Worm (Caenorhabditis elegans) whole organism, young adult: Measurements from ENCODE around the gene T27E4.7.

Experiments
- B0336.3 ChIP-seq: fragments of 200-800 bp; sonication (Bioruptor generic); IDR thresholded peaks from 2 replicates; pipeline ENCODE4 v1.3.6; 2022; ENCODE audit warnings: missing genetic modification characterization, missing compliant biosample characterization
- D2030.7 ChIP-seq: fragments of 200-800 bp; sonication (Bioruptor generic); IDR thresholded peaks from 2 replicates; pipeline ENCODE4 v1.3.6; 2022; ENCODE audit warnings: missing genetic modification reagents, missing genetic modification characterization, missing compliant biosample characterization
- F10E7.11 ChIP-seq: sonication (generic microtip); optimal IDR thresholded peaks from 2 replicates; lab custom pipeline; 2017; ENCODE audit warnings: mild to moderate bottlenecking, missing genetic modification characterization, moderate library complexity, missing compliant biosample characterization
- F49E8.2 ChIP-seq: sonication (generic microtip); optimal IDR thresholded peaks from 3 replicates; lab custom pipeline; 2017; ENCODE audit warnings: missing genetic modification characterization, mild to moderate bottlenecking, missing compliant biosample characterization, antibody characterized with exemption, moderate library complexity; ENCODE audit not compliant: insufficient read depth
- K12H6.12 ChIP-seq: fragments of 200-800 bp; sonication (Bioruptor generic); optimal IDR thresholded peaks from 2 replicates; lab custom pipeline; 2018; ENCODE audit warnings: mild to moderate bottlenecking, missing genetic modification characterization, missing compliant biosample characterization
- T26A5.8 ChIP-seq: sonication (generic microtip); optimal IDR thresholded peaks from 2 replicates; lab custom pipeline; 2016; ENCODE audit warnings: missing genetic modification characterization, missing compliant biosample characterization
- Y56A3A.18 ChIP-seq: fragments of 200-800 bp; sonication (Bioruptor generic); IDR thresholded peaks from 2 replicates; pipeline ENCODE4 v1.3.6; 2022; ENCODE audit warnings: missing genetic modification reagents, missing genetic modification characterization, missing compliant biosample characterization
- aptf-2 ChIP-seq: fragments of 200-800 bp; sonication (Bioruptor generic); conservative IDR thresholded peaks from 2 replicates; pipeline ENCODE4 v1.3.6; 2022; ENCODE audit warnings: missing genetic modification reagents, missing genetic modification characterization, missing compliant biosample characterization
- aptf-3 ChIP-seq: fragments of 200-800 bp; sonication (Bioruptor generic); IDR thresholded peaks from 2 replicates; pipeline ENCODE4 v1.3.6; 2022; ENCODE audit warnings: missing genetic modification characterization, missing compliant biosample characterization
- attf-5 ChIP-seq: fragments of 200-800 bp; sonication (Bioruptor generic); optimal IDR thresholded peaks from 2 replicates; lab custom pipeline; 2018; ENCODE audit warnings: mild to moderate bottlenecking, missing genetic modification characterization, missing compliant biosample characterization
- attf-6 ChIP-seq: fragments of 200-800 bp; sonication (Bioruptor generic); IDR thresholded peaks from 2 replicates; pipeline ENCODE4 v1.3.6; 2022; ENCODE audit warnings: missing genetic modification reagents, missing genetic modification characterization, missing compliant biosample characterization
- bed-1 ChIP-seq: fragments of 200-800 bp; sonication (Bioruptor generic); IDR thresholded peaks from 2 replicates; pipeline ENCODE4 v1.3.6; 2022; ENCODE audit warnings: missing genetic modification reagents, missing genetic modification characterization, missing compliant biosample characterization
- cebp-1 ChIP-seq, 2 experiments: fragments of 200-800 bp in 1 of 2; sonication (Bioruptor generic) in 1 of 2; sonication (generic microtip) in 1 of 2; IDR thresholded peaks in 1 of 2; optimal IDR thresholded peaks in 1 of 2; 2 replicates each; pipeline versions ENCODE4 v1.3.6 to Lab custom; 2017 to 2022; ENCODE audit warnings: missing compliant biosample characterization in 2 of 2, missing genetic modification characterization in 2 of 2, mild to moderate bottlenecking in 1 of 2, missing genetic modification reagents in 1 of 2, moderate library complexity in 1 of 2
- ceh-100 ChIP-seq: fragments of 200-800 bp; sonication (Bioruptor generic); IDR thresholded peaks from 2 replicates; pipeline ENCODE4 v1.3.6; 2022; ENCODE audit warnings: missing genetic modification reagents, missing genetic modification characterization, missing compliant biosample characterization
- ceh-27 ChIP-seq: fragments of 200-800 bp; sonication (Bioruptor generic); optimal IDR thresholded peaks from 2 replicates; lab custom pipeline; 2018; ENCODE audit warnings: mild to moderate bottlenecking, missing genetic modification characterization, moderate library complexity, missing compliant biosample characterization
- chd-7 ChIP-seq: sonication (generic microtip); optimal IDR thresholded peaks from 2 replicates; lab custom pipeline; 2016; ENCODE audit warnings: mild to moderate bottlenecking, missing genetic modification characterization, moderate library complexity, missing compliant biosample characterization
- dox-1 ChIP-seq: fragments of 200-800 bp; sonication (Bioruptor generic); IDR thresholded peaks from 2 replicates; pipeline ENCODE4 v1.3.6; 2022; ENCODE audit warnings: missing genetic modification reagents, missing genetic modification characterization, missing compliant biosample characterization
- ekl-4 ChIP-seq: fragments of 200-800 bp; sonication (Bioruptor generic); IDR thresholded peaks from 2 replicates; pipeline ENCODE4 v1.3.6; 2022; ENCODE audit warnings: missing genetic modification reagents, missing genetic modification characterization, missing compliant biosample characterization
- hlh-12 ChIP-seq: sonication (generic microtip); optimal IDR thresholded peaks from 2 replicates; lab custom pipeline; 2016; ENCODE audit warnings: missing genetic modification characterization, missing compliant biosample characterization
- hmg-1.2 ChIP-seq: fragments of 200-800 bp; sonication (Bioruptor generic); IDR thresholded peaks from 2 replicates; pipeline ENCODE4 v1.3.6; 2022; ENCODE audit warnings: missing genetic modification reagents, missing genetic modification characterization, missing compliant biosample characterization
- hmg-20 ChIP-seq: fragments of 200-800 bp; sonication (Bioruptor generic); IDR thresholded peaks from 2 replicates; pipeline ENCODE4 v1.3.6; 2022; ENCODE audit warnings: missing genetic modification reagents, missing genetic modification characterization, missing compliant biosample characterization
- hsf-1 ChIP-seq: fragments of 200-800 bp; sonication (Bioruptor generic); IDR thresholded peaks from 2 replicates; pipeline ENCODE4 v1.3.6; 2022; ENCODE audit warnings: missing genetic modification reagents, missing genetic modification characterization, missing compliant biosample characterization
- let-526 ChIP-seq: fragments of 200-800 bp; sonication (Bioruptor generic); IDR thresholded peaks from 2 replicates; pipeline ENCODE4 v1.3.6; 2022; ENCODE audit warnings: missing genetic modification reagents, missing genetic modification characterization, missing compliant biosample characterization
- let-607 ChIP-seq, 2 experiments: fragments of 200-800 bp in 1 of 2; sonication (Bioruptor generic) in 1 of 2; sonication (generic microtip) in 1 of 2; optimal IDR thresholded peaks; 2 replicates each; lab custom pipeline; 2016 to 2018; ENCODE audit warnings: mild to moderate bottlenecking in 2 of 2, missing compliant biosample characterization in 2 of 2, missing genetic modification characterization in 2 of 2, moderate library complexity in 2 of 2, missing genotype in 1 of 2
- lin-26 ChIP-seq: fragments of 200-800 bp; sonication (Bioruptor generic); IDR thresholded peaks from 2 replicates; pipeline ENCODE4 v1.3.6; 2022; ENCODE audit warnings: missing genetic modification reagents, missing genetic modification characterization, missing compliant biosample characterization
- lin-54 ChIP-seq: fragments of 200-800 bp; sonication (Bioruptor generic); optimal IDR thresholded peaks from 2 replicates; lab custom pipeline; 2018; ENCODE audit warnings: mild to moderate bottlenecking, missing genetic modification characterization, missing compliant biosample characterization
- madf-6 ChIP-seq: fragments of 200-800 bp; sonication (Bioruptor generic); IDR thresholded peaks from 2 replicates; pipeline ENCODE4 v1.3.6; 2022; ENCODE audit warnings: missing genetic modification reagents, missing genetic modification characterization, missing compliant biosample characterization
- mcd-1 ChIP-seq: fragments of 200-800 bp; sonication (Bioruptor generic); IDR thresholded peaks from 2 replicates; pipeline ENCODE4 v1.3.6; 2022; ENCODE audit warnings: missing genetic modification reagents, missing genetic modification characterization, missing compliant biosample characterization
- mes-4 ChIP-seq: sonication (generic microtip); optimal IDR thresholded peaks from 2 replicates; lab custom pipeline; 2016; ENCODE audit warnings: missing genotype, missing genetic modification characterization, missing compliant biosample characterization
- nhr-80 ChIP-seq: sonication (generic microtip); optimal IDR thresholded peaks from 2 replicates; lab custom pipeline; 2016; ENCODE audit warnings: missing genetic modification characterization, missing compliant biosample characterization
- rcor-1 ChIP-seq: fragments of 200-800 bp; sonication (Bioruptor generic); IDR thresholded peaks from 2 replicates; pipeline ENCODE4 v1.3.6; 2022; ENCODE audit warnings: missing genetic modification reagents, missing genetic modification characterization, missing compliant biosample characterization
- snpc-1.1 ChIP-seq: sonication (generic microtip); optimal IDR thresholded peaks from 2 replicates; lab custom pipeline; 2017; ENCODE audit warnings: missing genetic modification characterization, mild to moderate bottlenecking, missing compliant biosample characterization, antibody characterized with exemption, moderate library complexity, missing genotype, missing genetic modification reagents; ENCODE audit not compliant: insufficient read depth
- snpc-4 ChIP-seq, 5 experiments: fragments of 150-350 bp in 1 of 5; sonication (generic microtip) in 4 of 5; optimal IDR thresholded peaks; 2 replicates each; lab custom pipeline; 2014 to 2018; ENCODE audit warnings: missing genetic modification characterization in 5 of 5, missing biosample characterization in 3 of 5, antibody characterized with exemption in 2 of 5, mild to moderate bottlenecking in 2 of 5, missing compliant biosample characterization in 2 of 5, missing genotype in 2 of 5, moderate library complexity in 2 of 5, missing genetic modification reagents in 1 of 5
- tbp1 ChIP-seq: fragments of 200-800 bp; sonication (Bioruptor generic); optimal IDR thresholded peaks from 2 replicates; lab custom pipeline; 2018; ENCODE audit warnings: mild to moderate bottlenecking, missing genetic modification characterization, missing compliant biosample characterization
- tlf-1 ChIP-seq: fragments of 200-800 bp; sonication (Bioruptor generic); optimal IDR thresholded peaks from 2 replicates; lab custom pipeline; 2018; ENCODE audit warnings: mild to moderate bottlenecking, missing genetic modification characterization, missing compliant biosample characterization
- zfh-2 ChIP-seq: fragments of 200-800 bp; sonication (Bioruptor generic); conservative IDR thresholded peaks from 2 replicates; pipeline ENCODE4 v1.3.6; 2022; ENCODE audit warnings: missing genetic modification reagents, missing genetic modification characterization, missing compliant biosample characterization
- ztf-26 ChIP-seq: sonication (generic microtip); optimal IDR thresholded peaks from 2 replicates; lab custom pipeline; 2017; ENCODE audit warnings: missing genetic modification characterization, missing compliant biosample characterization

T27E4.7 gene

DNA sequence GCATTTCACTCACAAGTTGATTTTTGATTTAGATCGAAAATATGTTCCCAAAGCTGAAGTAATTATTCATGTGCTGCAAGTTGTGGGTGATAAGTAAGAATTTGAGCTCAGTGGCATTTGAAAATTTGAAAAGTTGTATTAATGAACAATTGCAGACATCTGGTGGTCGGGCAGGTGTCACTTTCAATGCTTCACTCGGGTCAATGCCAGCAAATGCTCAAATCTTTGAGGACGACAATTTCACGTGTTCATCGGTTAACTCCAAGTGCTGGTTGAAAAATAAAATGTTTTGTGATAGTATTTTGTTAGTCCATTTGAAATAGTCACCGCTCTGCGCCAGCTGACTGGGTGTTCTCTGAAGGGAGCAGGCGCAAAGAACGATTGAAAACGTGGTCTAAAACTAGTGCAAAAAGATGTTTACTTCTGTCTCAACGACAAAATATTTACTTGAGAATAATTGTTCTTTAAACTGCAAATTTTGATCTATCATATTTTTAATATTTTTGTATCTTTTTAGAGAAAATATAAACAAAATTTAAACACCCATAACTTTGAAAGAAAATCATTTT, 18.0 kb upstream of the T27E4.7 start:
- TF ChIP-seq ztf-26 (tag; lab: Kevin White, UChicago): no peak
- peak; percentile 47 for TF ChIP-seq tbp1 (GFP tag; lab: Kevin White, UChicago)
- TF ChIP-seq hmg-1.2 (GFP tag; lab: Robert Waterston, UW): peak; percentile 25; the same call in 1 of the 2 replicates
- peak; percentile 27 for TF ChIP-seq tlf-1 (GFP tag; lab: Kevin White, UChicago)
- TF ChIP-seq let-526 (GFP tag; lab: Robert Waterston, UW): peak; percentile 41; the same call in 1 of the 2 replicates
- peak; percentile 44 for TF ChIP-seq K12H6.12 (tag; lab: Kevin White, UChicago)
- TF ChIP-seq hmg-20: no peak
- peak; percentile 33 for TF ChIP-seq chd-7 (tag; lab: Kevin White, UChicago)
- TF ChIP-seq rcor-1 (GFP tag; lab: Robert Waterston, UW): 0 out of 2 replicates have a peak, but pooled peaks have one; percentile 12
- TF ChIP-seq snpc-4 (GFP tag; optimal IDR thresholded peaks at IDR 0.05; lab: Kevin White, UChicago): no peak
- peak in 1 of 4 experiments; percentile 18 for TF ChIP-seq snpc-4 (tag; optimal IDR thresholded peaks at IDR 0.05; lab: Kevin White, UChicago)
- TF ChIP-seq nhr-80 (tag; lab: Kevin White, UChicago): peak; percentile 46
- peak; percentile 50 for TF ChIP-seq attf-5 (GFP tag; lab: Kevin White, UChicago)
- no peak for TF ChIP-seq cebp-1 (GFP tag; IDR thresholded peaks at IDR 0.05; lab: Robert Waterston, UW)
- TF ChIP-seq cebp-1 (tag; optimal IDR thresholded peaks at IDR 0.05; lab: Kevin White, UChicago): peak; percentile 66
- TF ChIP-seq mes-4 (tag; lab: Kevin White, UChicago): no peak
- TF ChIP-seq T26A5.8 (tag; lab: Kevin White, UChicago): no peak
- TF ChIP-seq let-607 (tag; optimal IDR thresholded peaks at IDR 0.05; lab: Kevin White, UChicago): peak in 1 of 2 experiments; percentile 6
- no peak for TF ChIP-seq aptf-2 (GFP tag; lab: Robert Waterston, UW)
- TF ChIP-seq zfh-2 (GFP tag; lab: Robert Waterston, UW): no peak
- TF ChIP-seq F10E7.11: no peak
- 0 out of 2 replicates have a peak, but pooled peaks have one; percentile 18 for TF ChIP-seq B0336.3 (GFP tag; lab: Robert Waterston, UW)

DNA sequence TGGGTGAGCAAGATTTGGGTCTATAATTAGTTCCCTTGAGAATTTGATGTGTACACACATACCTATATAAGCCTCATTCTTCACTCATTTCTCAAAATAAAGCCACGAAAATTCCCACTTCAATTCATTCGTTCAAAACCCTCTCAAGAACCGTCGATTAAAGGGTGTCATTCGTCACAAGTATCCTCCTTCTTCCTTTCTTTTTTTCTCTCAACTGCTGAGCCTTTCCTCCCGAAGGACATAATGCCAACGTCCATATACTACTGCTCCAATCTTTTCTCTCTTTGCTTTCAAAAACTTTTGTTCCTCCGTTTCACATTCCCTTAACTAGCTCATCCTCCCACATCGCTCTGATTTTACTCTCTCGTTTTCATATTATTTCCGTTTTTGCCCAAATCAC, 16.1 kb upstream of the T27E4.7 start, which contains the start of gene T27E4.1:
Gene T27E4.1 (plus strand): TSS at position 137 of the 400 bp plus-strand sequence.
- TF ChIP-seq ceh-27 (GFP tag; lab: Kevin White, UChicago): peak; percentile 9
- no peak for TF ChIP-seq lin-54 (GFP tag; lab: Kevin White, UChicago)

DNA sequence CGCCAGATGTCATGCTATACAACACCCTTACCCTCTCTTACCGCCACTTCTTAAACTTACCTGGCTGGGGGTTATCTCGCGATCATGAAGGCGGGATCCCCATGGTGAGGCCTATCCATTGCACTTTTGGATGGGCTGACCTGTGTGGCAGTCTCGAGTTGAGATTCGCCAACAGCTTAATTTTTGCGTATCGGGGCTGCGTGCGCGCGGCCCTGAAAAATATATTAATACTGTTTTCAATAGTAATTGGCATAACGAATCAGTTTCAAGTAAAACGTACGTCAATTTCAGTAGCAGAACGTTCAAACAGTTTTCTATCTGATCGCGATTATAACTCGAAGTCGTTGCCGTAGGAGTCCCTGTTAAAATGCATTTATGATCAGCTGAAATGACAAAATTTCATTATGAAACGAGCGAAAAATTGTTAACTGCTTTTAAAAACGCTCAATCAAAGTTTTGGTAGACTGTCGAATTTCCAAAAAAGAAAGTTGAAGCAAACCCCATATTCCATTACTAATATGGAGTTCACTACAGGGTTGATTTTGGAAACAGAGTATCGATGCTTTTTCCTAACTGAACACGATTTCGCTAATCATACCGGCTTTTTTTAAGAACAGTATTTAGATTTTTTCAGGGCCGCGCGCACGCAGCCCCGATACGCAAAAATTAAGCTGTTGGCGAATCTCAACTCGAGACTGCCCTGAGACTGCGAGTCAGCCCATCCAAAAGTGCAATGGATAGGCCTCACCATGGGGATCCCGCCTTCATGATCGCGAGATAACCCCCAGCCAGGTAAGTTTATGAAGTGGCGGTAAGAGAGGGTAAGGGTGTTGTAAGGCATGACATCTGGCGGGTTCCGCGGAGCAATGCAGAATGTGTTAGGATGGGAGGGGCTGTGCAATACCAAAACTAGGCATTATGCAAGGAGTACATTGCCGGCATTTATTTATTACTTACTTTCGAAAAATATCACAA, 15.0 kb upstream of the T27E4.7 start:
- peak; percentile 60 for TF ChIP-seq madf-6 (GFP tag; lab: Robert Waterston, UW)
- TF ChIP-seq Y56A3A.18 (GFP tag; lab: Robert Waterston, UW): peak; percentile 43; the same call in 1 of the 2 replicates
- TF ChIP-seq tbp1 (GFP tag; lab: Kevin White, UChicago): peak; percentile 49
- peak; percentile 55 for TF ChIP-seq dox-1 (GFP tag; lab: Robert Waterston, UW)
- 0 out of 2 replicates have a peak, but pooled peaks have one; percentile 62 for TF ChIP-seq bed-1 (GFP tag; lab: Robert Waterston, UW)
- TF ChIP-seq ceh-100 (GFP tag; lab: Robert Waterston, UW): peak; percentile 16; the same call in 1 of the 2 replicates
- peak; percentile 2 for TF ChIP-seq F49E8.2
- 0 out of 2 replicates have a peak, but pooled peaks have one; percentile 36 for TF ChIP-seq zfh-2 (GFP tag; lab: Robert Waterston, UW)
- peak; percentile 58 for TF ChIP-seq snpc-4 (GFP tag; optimal IDR thresholded peaks at IDR 0.05; lab: Kevin White, UChicago)
- TF ChIP-seq snpc-4 (tag; optimal IDR thresholded peaks at IDR 0.05; lab: Kevin White, UChicago): peak in 3 of 4 experiments; percentile 53 to 79 (median 66)
- TF ChIP-seq ekl-4 (GFP tag; lab: Robert Waterston, UW): peak; percentile 61; the same call in 1 of the 2 replicates
- TF ChIP-seq snpc-1.1: peak; percentile 79
- TF ChIP-seq rcor-1 (GFP tag; lab: Robert Waterston, UW): peak; percentile 54
- TF ChIP-seq hsf-1: peak; percentile 58
- TF ChIP-seq hmg-20: peak; percentile 11; the same call in 1 of the 2 replicates
- peak; percentile 81; the same call in 1 of the 2 replicates for TF ChIP-seq aptf-3 (GFP tag; lab: Robert Waterston, UW)
- peak; percentile 53 for TF ChIP-seq hmg-1.2 (GFP tag; lab: Robert Waterston, UW)
- peak; percentile 77 for TF ChIP-seq attf-6 (GFP tag; lab: Robert Waterston, UW)
- peak; percentile 39; the same call in 1 of the 2 replicates for TF ChIP-seq mcd-1 (GFP tag; lab: Robert Waterston, UW)
- peak; percentile 30 for TF ChIP-seq hlh-12 (tag; lab: Kevin White, UChicago)
- TF ChIP-seq lin-26 (GFP tag; lab: Robert Waterston, UW): peak; percentile 43; the same call in 1 of the 2 replicates
- TF ChIP-seq D2030.7: peak; percentile 48; the same call in 1 of the 2 replicates
- TF ChIP-seq, all 124 proteins: peak for 21; not testable (repeated sequence) for 103
